Fruit fly (Drosophila melanogaster) whole organism, embryonic: ENCODE results near the gene CG15818.

Experiments
- BEAF-32 ChIP-seq: fragments of 200-800 bp; sonication (Bioruptor generic); optimal IDR thresholded peaks from 3 replicates; lab custom pipeline; 2017; ENCODE audit warnings: missing biosample characterization, missing genetic modification characterization, mild to moderate bottlenecking, moderate library complexity, missing genetic modification reagents
- BtbVII ChIP-seq: fragments of 200-800 bp; sonication (Bioruptor generic); optimal IDR thresholded peaks from 3 replicates; lab custom pipeline; 2017; ENCODE audit warnings: missing biosample characterization, mild to moderate bottlenecking, missing genetic modification characterization
- CG10366 ChIP-seq: fragments of 200-800 bp; sonication (Bioruptor generic); IDR thresholded peaks from 2 replicates; pipeline ENCODE4 v1.3.6; 2022; ENCODE audit warnings: missing biosample characterization, missing genetic modification characterization
- CG11398 ChIP-seq: fragments of 200-800 bp; sonication (Bioruptor generic); optimal IDR thresholded peaks from 2 replicates; lab custom pipeline; 2016; ENCODE audit warnings: missing biosample characterization, missing genetic modification characterization
- CG11504 ChIP-seq: fragments of 200-800 bp; sonication (Bioruptor generic); optimal IDR thresholded peaks from 3 replicates; lab custom pipeline; 2019; ENCODE audit warnings: missing biosample characterization, mild to moderate bottlenecking, missing genetic modification characterization, moderate library complexity
- CG11695 ChIP-seq: fragments of 200-800 bp; sonication (Bioruptor generic); IDR thresholded peaks from 3 replicates; pipeline ENCODE4 v1.3.6; 2022; ENCODE audit warnings: missing biosample characterization, missing genetic modification characterization
- CG13624 ChIP-seq: fragments of 200-800 bp; sonication (Bioruptor generic); optimal IDR thresholded peaks from 2 replicates; lab custom pipeline; 2016; ENCODE audit warnings: missing biosample characterization, missing genetic modification characterization
- CG15514 ChIP-seq: fragments of 200-800 bp; sonication (Bioruptor generic); optimal IDR thresholded peaks from 3 replicates; lab custom pipeline; 2017; ENCODE audit warnings: missing biosample characterization, missing genetic modification characterization, mild to moderate bottlenecking, moderate library complexity, missing genetic modification reagents
- CG15601 ChIP-seq: fragments of 200-800 bp; sonication (Bioruptor generic); optimal IDR thresholded peaks from 3 replicates; lab custom pipeline; 2019; ENCODE audit warnings: missing biosample characterization, mild to moderate bottlenecking, missing genetic modification characterization, moderate library complexity
- CG17359 ChIP-seq: fragments of 200-800 bp; sonication (Bioruptor generic); optimal IDR thresholded peaks from 3 replicates; lab custom pipeline; 2018; ENCODE audit warnings: missing biosample characterization, mild to moderate bottlenecking, missing genetic modification characterization, moderate library complexity
- CG30403 ChIP-seq: fragments of 200-800 bp; sonication (Bioruptor generic); optimal IDR thresholded peaks from 3 replicates; lab custom pipeline; 2016; ENCODE audit warnings: missing biosample characterization, missing genetic modification characterization
- CG31224 ChIP-seq: fragments of 200-800 bp; sonication (Bioruptor generic); IDR thresholded peaks from 2 replicates; pipeline ENCODE4 v1.3.6; 2022; ENCODE audit warnings: missing biosample characterization, missing genetic modification characterization
- CG32772 ChIP-seq: fragments of 200-800 bp; sonication (Bioruptor generic); IDR thresholded peaks from 2 replicates; pipeline ENCODE4 v1.3.6; 2022; ENCODE audit warnings: missing biosample characterization, missing genetic modification characterization
- CG4404 ChIP-seq: fragments of 200-800 bp; sonication (Bioruptor generic); IDR thresholded peaks from 2 replicates; pipeline ENCODE4 v1.3.6; 2022; ENCODE audit warnings: missing biosample characterization, missing genetic modification characterization
- CG4730 ChIP-seq: fragments of 200-800 bp; sonication (Bioruptor generic); IDR thresholded peaks from 2 replicates; pipeline ENCODE4 v1.3.6; 2022; ENCODE audit warnings: missing biosample characterization, missing genetic modification characterization
- CG6272 ChIP-seq: fragments of 200-800 bp; sonication (Bioruptor generic); IDR thresholded peaks from 2 replicates; pipeline ENCODE4 v1.3.6; 2022; ENCODE audit warnings: missing biosample characterization, missing genetic modification characterization
- CG9437 ChIP-seq: fragments of 200-800 bp; sonication (Bioruptor generic); optimal IDR thresholded peaks from 2 replicates; lab custom pipeline; 2018; ENCODE audit warnings: missing biosample characterization, mild to moderate bottlenecking, missing genetic modification characterization
- CG9727 ChIP-seq: fragments of 200-800 bp; sonication (Bioruptor generic); optimal IDR thresholded peaks from 3 replicates; lab custom pipeline; 2017; ENCODE audit warnings: missing biosample characterization, mild to moderate bottlenecking, missing genetic modification characterization
- CoRest ChIP-seq: fragments of 200-800 bp; sonication (Bioruptor generic); optimal IDR thresholded peaks from 3 replicates; lab custom pipeline; 2018; ENCODE audit warnings: missing biosample characterization, mild to moderate bottlenecking, missing genetic modification characterization, moderate library complexity
- D19B ChIP-seq: fragments of 200-800 bp; sonication (Bioruptor generic); optimal IDR thresholded peaks from 2 replicates; lab custom pipeline; 2017; ENCODE audit warnings: missing biosample characterization, mild to moderate bottlenecking, missing genetic modification characterization
- E2f1 ChIP-seq: fragments of 200-800 bp; sonication (Bioruptor generic); IDR thresholded peaks from 2 replicates; pipeline ENCODE4 v1.3.6; 2022; ENCODE audit warnings: missing biosample characterization, missing genetic modification characterization
- Fer1 ChIP-seq: fragments of 200-800 bp; sonication (Bioruptor generic); optimal IDR thresholded peaks from 2 replicates; lab custom pipeline; 2017; ENCODE audit warnings: missing biosample characterization, mild to moderate bottlenecking, missing genetic modification characterization
- Hr51 ChIP-seq, 2 experiments: fragments of 200-800 bp; sonication (Bioruptor generic); optimal IDR thresholded peaks; 2 replicates in 1 of 2; 3 replicates in 1 of 2; lab custom pipeline; 2016 to 2018; ENCODE audit warnings: missing biosample characterization in 2 of 2, missing genetic modification characterization in 2 of 2, mild to moderate bottlenecking in 1 of 2, moderate library complexity in 1 of 2
- Lhr ChIP-seq: fragments of 200-800 bp; sonication (Bioruptor generic); optimal IDR thresholded peaks from 3 replicates; lab custom pipeline; 2017; ENCODE audit warnings: mild to moderate bottlenecking, missing biosample characterization, missing genetic modification reagents, missing genetic modification characterization
- Meics ChIP-seq: fragments of 200-800 bp; sonication (Bioruptor generic); optimal IDR thresholded peaks from 2 replicates; lab custom pipeline; 2017; ENCODE audit warnings: missing biosample characterization, mild to moderate bottlenecking, missing genetic modification characterization
- Nf-YC ChIP-seq: fragments of 200-800 bp; optimal IDR thresholded peaks from 3 replicates; lab custom pipeline; 2019; ENCODE audit warnings: missing biosample characterization, mild to moderate bottlenecking, missing genetic modification characterization, moderate library complexity
- PHDP ChIP-seq: fragments of 200-800 bp; sonication (Bioruptor generic); optimal IDR thresholded peaks from 3 replicates; lab custom pipeline; 2018; ENCODE audit warnings: missing biosample characterization, mild to moderate bottlenecking, missing genetic modification characterization, moderate library complexity
- Poxn ChIP-seq: fragments of 200-800 bp; sonication (Bioruptor generic); IDR thresholded peaks from 2 replicates; pipeline ENCODE4 v1.3.6; 2022; ENCODE audit warnings: missing biosample characterization, missing genetic modification characterization
- Sin3A ChIP-seq: fragments of >200 bp; optimal IDR thresholded peaks from 2 replicates; lab custom pipeline; 2018
- Taf1 ChIP-seq: fragments of 200-800 bp; sonication (Bioruptor generic); IDR thresholded peaks from 2 replicates; pipeline ENCODE4 v1.3.6; 2022; ENCODE audit warnings: missing biosample characterization, missing genetic modification characterization
- amos ChIP-seq: fragments of 200-800 bp; sonication (Bioruptor generic); IDR thresholded peaks from 2 replicates; pipeline ENCODE4 v1.3.6; 2022; ENCODE audit warnings: missing biosample characterization, missing genetic modification characterization; ENCODE audit not compliant: partially characterized antibody
- caup ChIP-seq: fragments of 200-800 bp; sonication (Bioruptor generic); optimal IDR thresholded peaks from 3 replicates; lab custom pipeline; 2017; ENCODE audit warnings: missing biosample characterization, mild to moderate bottlenecking, missing genetic modification characterization, moderate library complexity; ENCODE audit not compliant: severe bottlenecking
- dpn ChIP-seq, 2 experiments: fragments of 200-800 bp; sonication (Bioruptor generic); optimal IDR thresholded peaks; 3 replicates each; lab custom pipeline; 2016; ENCODE audit warnings: missing biosample characterization in 2 of 2, missing genetic modification characterization in 2 of 2
- dysf ChIP-seq: fragments of 200-800 bp; sonication (Bioruptor generic); IDR thresholded peaks from 3 replicates; pipeline ENCODE4 v1.3.6; 2022; ENCODE audit warnings: missing biosample characterization, missing genetic modification characterization
- esg ChIP-seq: fragments of 200-800 bp; sonication (Bioruptor generic); conservative IDR thresholded peaks from 2 replicates; pipeline ENCODE4 v1.3.6; 2022; ENCODE audit warnings: missing biosample characterization, missing genetic modification characterization
- fd3F ChIP-seq: fragments of 200-800 bp; sonication (Bioruptor generic); optimal IDR thresholded peaks from 2 replicates; lab custom pipeline; 2018; ENCODE audit warnings: missing biosample characterization, mild to moderate bottlenecking, missing genetic modification characterization, moderate library complexity
- gem ChIP-seq: fragments of 200-800 bp; sonication (Bioruptor generic); optimal IDR thresholded peaks from 2 replicates; lab custom pipeline; 2019; ENCODE audit warnings: missing biosample characterization, mild to moderate bottlenecking, missing genetic modification characterization, moderate library complexity
- grau ChIP-seq: fragments of 200-800 bp; optimal IDR thresholded peaks from 3 replicates; lab custom pipeline; 2019; ENCODE audit warnings: missing biosample characterization, mild to moderate bottlenecking, missing genetic modification characterization, moderate library complexity
- ind ChIP-seq: fragments of 200-800 bp; sonication (Bioruptor generic); optimal IDR thresholded peaks from 3 replicates; lab custom pipeline; 2016; ENCODE audit warnings: missing biosample characterization, missing genetic modification characterization
- inv ChIP-seq: fragments of 200-800 bp; sonication (Bioruptor generic); IDR thresholded peaks from 2 replicates; pipeline ENCODE4 v1.3.6; 2022; ENCODE audit warnings: missing biosample characterization, missing genetic modification characterization; ENCODE audit not compliant: partially characterized antibody
- lab ChIP-seq: fragments of 200-800 bp; sonication (Bioruptor generic); optimal IDR thresholded peaks from 3 replicates; lab custom pipeline; 2017; ENCODE audit warnings: missing biosample characterization, missing genetic modification characterization, mild to moderate bottlenecking, moderate library complexity, missing genetic modification reagents
- pan ChIP-seq, 4 experiments: fragments of >200 bp in 3 of 4; fragments of 200-800 bp in 1 of 4; sonication (Bioruptor generic) in 1 of 4; optimal IDR thresholded peaks in 3 of 4; IDR thresholded peaks in 1 of 4; 2 replicates each; pipeline versions ENCODE4 v1.3.6 to Lab custom; 2017 to 2022; ENCODE audit warnings: missing biosample characterization in 2 of 4, missing genetic modification characterization in 2 of 4, mixed read lengths in 1 of 4
- ranshi ChIP-seq: fragments of 200-800 bp; sonication (Bioruptor generic); IDR thresholded peaks from 2 replicates; pipeline ENCODE4 v1.3.6; 2022; ENCODE audit warnings: missing biosample characterization, missing genetic modification characterization
- sim ChIP-seq: fragments of 200-800 bp; sonication (Bioruptor generic); IDR thresholded peaks from 2 replicates; pipeline ENCODE4 v1.3.6; 2022; ENCODE audit warnings: missing biosample characterization, missing genetic modification characterization
- tgo ChIP-seq: fragments of 200-800 bp; sonication (Bioruptor generic); IDR thresholded peaks from 3 replicates; pipeline ENCODE4 v1.3.6; 2022; ENCODE audit warnings: missing biosample characterization, missing genetic modification characterization
- unpg ChIP-seq: fragments of 200-800 bp; sonication (Bioruptor generic); optimal IDR thresholded peaks from 3 replicates; lab custom pipeline; 2018; ENCODE audit warnings: missing biosample characterization, mild to moderate bottlenecking, missing genetic modification characterization, moderate library complexity
- vfl ChIP-seq: fragments of 200-800 bp; sonication (Bioruptor generic); optimal IDR thresholded peaks from 2 replicates; lab custom pipeline; 2016; ENCODE audit warnings: missing biosample characterization, missing genetic modification characterization
- vvl ChIP-seq: fragments of 200-800 bp; sonication (Bioruptor generic); IDR thresholded peaks from 2 replicates; pipeline ENCODE4 v1.3.6; 2022; ENCODE audit warnings: missing biosample characterization, missing genetic modification characterization
- yki ChIP-seq: fragments of >200 bp; optimal IDR thresholded peaks from 3 replicates; lab custom pipeline; 2018

CG15818 gene

dm6 chr2L:7442929-7443328 lies 32.2 kb downstream of the CG15818 start (continued):
- TF ChIP-seq fd3F (GFP tag; lab: Kevin White, UChicago) (peak; percentile 47), gem (tag; lab: Kevin White, UChicago) (peak; percentile 68), CG6272 (GFP tag; lab: Robert Waterston, UW) (0 out of 2 replicates have a peak, but pooled peaks have one; percentile 6), Meics (GFP tag; lab: Kevin White, UChicago) (peak; percentile 51), Poxn (0 out of 2 replicates have a peak, but pooled peaks have one; percentile 12), sim (GFP tag; lab: Robert Waterston, UW) (no peak), CG11398 (no peak), D19B (GFP tag; lab: Kevin White, UChicago) (peak; percentile 29), BtbVII (peak; percentile 24), CG11695 (GFP tag; lab: Robert Waterston, UW) (peak; percentile 49; the same call in 1 of the 3 replicates), CG31224 (GFP tag; lab: Robert Waterston, UW) (peak; percentile 63; the same call in 1 of the 2 replicates), vfl (peak; percentile 34), CG4730 (GFP tag; lab: Robert Waterston, UW) (peak; percentile 43; the same call in 1 of the 2 replicates), CG9727 (GFP tag; lab: Kevin White, UChicago) (peak; percentile 3), ranshi (peak; percentile 21; the same call in 1 of the 2 replicates), Lhr (GFP tag; lab: Kevin White, UChicago) (no peak), dpn (GFP tag; optimal IDR thresholded peaks at IDR 0.05; lab: Kevin White, UChicago) (peak in 1 of 2 experiments; percentile 1), lab (peak; percentile 46), ind (peak; percentile 4), CG9437 (peak; percentile 45), unpg (GFP tag; lab: Kevin White, UChicago) (peak; percentile 30), CG4404 (GFP tag; lab: Robert Waterston, UW) (no peak), Fer1 (GFP tag; lab: Kevin White, UChicago) (peak; percentile 7), yki (lab: Kevin White, UChicago) (no peak), inv (no peak), PHDP (tag; lab: Kevin White, UChicago) (peak; percentile 28), dysf (peak; percentile 65; the same call in 2 of the 3 replicates), CG10366 (GFP tag; lab: Robert Waterston, UW) (peak; percentile 25; the same call in 1 of the 2 replicates), CG30403 (GFP tag; lab: Kevin White, UChicago) (peak; percentile 47), Sin3A (lab: Kevin White, UChicago) (no peak), caup (GFP tag; lab: Kevin White, UChicago) (peak; percentile 49), Hr51 (GFP tag; optimal IDR thresholded peaks at IDR 0.05; lab: Kevin White, UChicago) (peak in 1 of 2 experiments; percentile 46), amos (GFP tag; lab: Robert Waterston, UW) (no peak), BEAF-32 (GFP tag; lab: Kevin White, UChicago) (no peak), CG15514 (peak; percentile 9), E2f1 (GFP tag; lab: Robert Waterston, UW) (peak; percentile 36; the same call in 1 of the 2 replicates), tgo (GFP tag; lab: Robert Waterston, UW) (peak; percentile 49; the same call in 2 of the 3 replicates), Nf-YC (tag; lab: Kevin White, UChicago) (peak; percentile 29), esg (GFP tag; lab: Robert Waterston, UW) (peak; percentile 37; the same call in 1 of the 2 replicates), grau (peak; percentile 47), CG17359 (no peak), CG11504 (tag; lab: Kevin White, UChicago) (peak; percentile 49), CG13624 (GFP tag; lab: Kevin White, UChicago) (peak; percentile 15), vvl (GFP tag; lab: Robert Waterston, UW) (peak; percentile 44; the same call in 1 of the 2 replicates), CG15601 (tag; lab: Kevin White, UChicago) (no peak), CoRest (peak; percentile 58), pan (optimal IDR thresholded peaks at IDR 0.05; lab: Kevin White, UChicago) (no peak), pan (GFP tag; optimal IDR thresholded peaks at IDR 0.05 in 1 of 2, IDR thresholded peaks at IDR 0.05 in 1 of 2) (peak in 1 of 2 experiments; percentile 58), CG32772 (GFP tag; lab: Robert Waterston, UW) (0 out of 2 replicates have a peak, but pooled peaks have one; percentile 14), Taf1 (GFP tag; lab: Robert Waterston, UW) (peak; percentile 37; the same call in 1 of the 2 replicates)
